Fruit fly (Drosophila melanogaster) whole organism, prepupa: ENCODE results near the gene ninaA.

ENCODE experiments used
- Blimp-1 ChIP-seq: fragments of 200-800 bp; sonication (Bioruptor generic); optimal IDR thresholded peaks from 3 replicates; lab custom pipeline; 2017; ENCODE audit warnings: missing biosample characterization, missing genetic modification characterization, mild to moderate bottlenecking, moderate library complexity, missing genetic modification reagents
- CG10669 ChIP-seq: fragments of 200-800 bp; sonication (Bioruptor generic); optimal IDR thresholded peaks from 3 replicates; lab custom pipeline; 2018; ENCODE audit warnings: missing biosample characterization, mild to moderate bottlenecking, missing genetic modification characterization, moderate library complexity
- CG11762 ChIP-seq: fragments of 200-800 bp; sonication (Bioruptor generic); optimal IDR thresholded peaks from 3 replicates; lab custom pipeline; 2016; ENCODE audit warnings: missing biosample characterization, missing genetic modification characterization; ENCODE audit not compliant: insufficient read depth
- CG11902 ChIP-seq: fragments of 200-800 bp; sonication (Bioruptor generic); optimal IDR thresholded peaks from 3 replicates; lab custom pipeline; 2016; ENCODE audit warnings: missing biosample characterization, missing genetic modification characterization
- CG1621 ChIP-seq: fragments of 200-800 bp; sonication (Bioruptor generic); optimal IDR thresholded peaks from 3 replicates; lab custom pipeline; 2018; ENCODE audit warnings: missing biosample characterization, mild to moderate bottlenecking, missing genetic modification characterization
- CG16779 ChIP-seq: fragments of 200-800 bp; sonication (Bioruptor generic); optimal IDR thresholded peaks from 3 replicates; lab custom pipeline; 2017; ENCODE audit warnings: missing biosample characterization, mild to moderate bottlenecking, missing genetic modification characterization
- CG3032 ChIP-seq: fragments of 200-800 bp; optimal IDR thresholded peaks from 2 replicates; lab custom pipeline; 2019; ENCODE audit warnings: missing biosample characterization, mild to moderate bottlenecking, missing genetic modification characterization, moderate library complexity
- CG31627 ChIP-seq: fragments of 200-800 bp; sonication (Bioruptor generic); optimal IDR thresholded peaks from 3 replicates; lab custom pipeline; 2016; ENCODE audit warnings: missing biosample characterization, missing genetic modification characterization
- CG32006 ChIP-seq: fragments of 200-800 bp; sonication (Bioruptor generic); optimal IDR thresholded peaks from 3 replicates; lab custom pipeline; 2017; ENCODE audit warnings: missing biosample characterization, mild to moderate bottlenecking, missing genetic modification characterization
- CG34406 ChIP-seq: fragments of 200-800 bp; sonication (Bioruptor generic); optimal IDR thresholded peaks from 3 replicates; lab custom pipeline; 2016; ENCODE audit warnings: missing biosample characterization, missing genetic modification characterization
- CG3919 ChIP-seq: fragments of 200-800 bp; sonication (Bioruptor generic); optimal IDR thresholded peaks from 3 replicates; lab custom pipeline; 2016; ENCODE audit warnings: missing biosample characterization, missing genetic modification characterization
- CG4318 ChIP-seq: fragments of 200-800 bp; sonication (Bioruptor generic); optimal IDR thresholded peaks from 3 replicates; lab custom pipeline; 2017; ENCODE audit warnings: missing biosample characterization, mild to moderate bottlenecking, missing genetic modification characterization
- CG6163 ChIP-seq: fragments of 200-800 bp; sonication (Bioruptor generic); IDR thresholded peaks from 3 replicates; pipeline ENCODE4 v1.3.6; 2022; ENCODE audit warnings: missing biosample characterization, missing genetic modification characterization
- CG6276 ChIP-seq: fragments of 200-800 bp; sonication (Bioruptor generic); optimal IDR thresholded peaks from 2 replicates; lab custom pipeline; 2017; ENCODE audit warnings: missing biosample characterization, mild to moderate bottlenecking, missing genetic modification characterization
- CG7368 ChIP-seq: fragments of 200-800 bp; sonication (Bioruptor generic); optimal IDR thresholded peaks from 3 replicates; lab custom pipeline; 2016; ENCODE audit warnings: missing biosample characterization, missing genetic modification characterization
- CG8119 ChIP-seq: fragments of 200-800 bp; sonication (Bioruptor generic); IDR thresholded peaks from 3 replicates; pipeline ENCODE4 v1.3.6; 2022; ENCODE audit warnings: missing biosample characterization, missing genetic modification characterization
- CG8319 ChIP-seq: fragments of 200-800 bp; sonication (Bioruptor generic); optimal IDR thresholded peaks from 3 replicates; lab custom pipeline; 2016; ENCODE audit warnings: missing biosample characterization, missing genetic modification characterization
- CG8632 ChIP-seq: fragments of 200-800 bp; sonication (Bioruptor generic); optimal IDR thresholded peaks from 3 replicates; lab custom pipeline; 2016; ENCODE audit warnings: missing biosample characterization, missing genetic modification characterization
- CG9139 ChIP-seq: fragments of 200-800 bp; sonication (Bioruptor generic); optimal IDR thresholded peaks from 3 replicates; lab custom pipeline; 2017; ENCODE audit warnings: missing biosample characterization, mild to moderate bottlenecking, missing genetic modification characterization
- Eip78C ChIP-seq: fragments of 200-800 bp; sonication (Bioruptor generic); peaks from one replicate; lab custom pipeline; 2016; ENCODE audit warnings: missing biosample characterization, missing genetic modification characterization
- Eip93F ChIP-seq: fragments of 200-800 bp; sonication (Bioruptor generic); optimal IDR thresholded peaks from 2 replicates; lab custom pipeline; 2016; ENCODE audit warnings: missing biosample characterization, mild to moderate bottlenecking, missing genetic modification characterization
- Ets96B ChIP-seq: fragments of 200-800 bp; optimal IDR thresholded peaks from 2 replicates; lab custom pipeline; 2019; ENCODE audit warnings: missing biosample characterization, mild to moderate bottlenecking, missing genetic modification characterization, moderate library complexity
- Gug ChIP-seq: fragments of 200-800 bp; sonication (Bioruptor generic); IDR thresholded peaks from 2 replicates; pipeline ENCODE4 v1.3.6; 2022; ENCODE audit warnings: missing biosample characterization, missing genetic modification characterization
- Hr38 ChIP-seq: sonication (Bioruptor generic); optimal IDR thresholded peaks from 2 replicates; lab custom pipeline; 2016; ENCODE audit warnings: missing biosample characterization, missing genetic modification characterization
- Hr39 ChIP-seq: fragments of 200-800 bp; sonication (Bioruptor generic); optimal IDR thresholded peaks from 2 replicates; lab custom pipeline; 2016; ENCODE audit warnings: missing biosample characterization, missing genetic modification characterization
- Met ChIP-seq: fragments of 200-800 bp; sonication (Bioruptor generic); optimal IDR thresholded peaks from 3 replicates; lab custom pipeline; 2016; ENCODE audit warnings: missing biosample characterization, missing genetic modification characterization
- OdsH ChIP-seq: fragments of 200-800 bp; sonication (Bioruptor generic); optimal IDR thresholded peaks from 3 replicates; lab custom pipeline; 2016; ENCODE audit warnings: missing biosample characterization, missing genetic modification characterization
- Smox ChIP-seq: fragments of 200-800 bp; sonication (Bioruptor generic); optimal IDR thresholded peaks from 3 replicates; lab custom pipeline; 2016; ENCODE audit warnings: missing biosample characterization, missing genetic modification characterization
- Sox102F ChIP-seq: fragments of 200-800 bp; sonication (Bioruptor generic); optimal IDR thresholded peaks from 2 replicates; lab custom pipeline; 2016; ENCODE audit warnings: missing biosample characterization, mild to moderate bottlenecking, missing genetic modification characterization
- Sox14 ChIP-seq: fragments of 200-800 bp; sonication (Bioruptor generic); optimal IDR thresholded peaks from 3 replicates; lab custom pipeline; 2016; ENCODE audit warnings: missing biosample characterization, missing genetic modification characterization
- Sox15 ChIP-seq: fragments of 200-800 bp; sonication (Bioruptor generic); optimal IDR thresholded peaks from 3 replicates; lab custom pipeline; 2016; ENCODE audit warnings: missing biosample characterization, missing genetic modification characterization
- dac ChIP-seq: fragments of 200-800 bp; sonication (Bioruptor generic); optimal IDR thresholded peaks from 2 replicates; lab custom pipeline; 2017; ENCODE audit warnings: missing biosample characterization, mild to moderate bottlenecking, missing genetic modification characterization
- dsx ChIP-seq: fragments of 200-800 bp; optimal IDR thresholded peaks from 3 replicates; lab custom pipeline; 2019; ENCODE audit warnings: missing biosample characterization, mild to moderate bottlenecking, missing genetic modification characterization, moderate library complexity; ENCODE audit not compliant: poor library complexity, severe bottlenecking
- eg ChIP-seq: fragments of 200-800 bp; sonication (Bioruptor generic); IDR thresholded peaks from 3 replicates; pipeline ENCODE4 v1.3.6; 2022; ENCODE audit warnings: missing biosample characterization, missing genetic modification characterization
- esn ChIP-seq: fragments of 200-800 bp; sonication (Bioruptor generic); optimal IDR thresholded peaks from 2 replicates; lab custom pipeline; 2016; ENCODE audit warnings: missing biosample characterization, mild to moderate bottlenecking, missing genetic modification characterization, moderate library complexity
- fd59A ChIP-seq: fragments of 200-800 bp; sonication (Bioruptor generic); optimal IDR thresholded peaks from 2 replicates; lab custom pipeline; 2017; ENCODE audit warnings: missing biosample characterization, mild to moderate bottlenecking, missing genetic modification characterization, missing genetic modification reagents
- fd85E ChIP-seq: fragments of 200-800 bp; sonication (Bioruptor generic); optimal IDR thresholded peaks from 3 replicates; lab custom pipeline; 2016; ENCODE audit warnings: missing biosample characterization, missing genetic modification characterization
- fkh ChIP-seq: fragments of 200-800 bp; sonication (Bioruptor generic); optimal IDR thresholded peaks from 3 replicates; lab custom pipeline; 2017; ENCODE audit warnings: missing biosample characterization, mild to moderate bottlenecking, missing genetic modification characterization, moderate library complexity
- lz ChIP-seq: fragments of 200-800 bp; sonication (Bioruptor generic); optimal IDR thresholded peaks from 3 replicates; lab custom pipeline; 2016; ENCODE audit warnings: missing biosample characterization, missing genetic modification characterization
- net ChIP-seq: fragments of 200-800 bp; sonication (Bioruptor generic); optimal IDR thresholded peaks from 3 replicates; lab custom pipeline; 2016; ENCODE audit warnings: missing biosample characterization, missing genetic modification characterization
- pdm3 ChIP-seq: fragments of 200-800 bp; sonication (Bioruptor generic); optimal IDR thresholded peaks from 3 replicates; lab custom pipeline; 2016; ENCODE audit warnings: missing biosample characterization, missing genetic modification characterization
- salr ChIP-seq, 2 experiments: fragments of 200-800 bp; sonication (Bioruptor generic); optimal IDR thresholded peaks; 3 replicates each; lab custom pipeline; 2016 to 2018; ENCODE audit warnings: missing biosample characterization in 2 of 2, missing genetic modification characterization in 2 of 2, mild to moderate bottlenecking in 1 of 2
- spab ChIP-seq: fragments of 200-800 bp; sonication (Bioruptor generic); optimal IDR thresholded peaks from 2 replicates; lab custom pipeline; 2017; ENCODE audit warnings: missing biosample characterization, mild to moderate bottlenecking, missing genetic modification characterization, missing genetic modification reagents
- ss ChIP-seq, 2 experiments: fragments of 200-800 bp; sonication (Bioruptor generic); optimal IDR thresholded peaks; 2 replicates in 1 of 2; 3 replicates in 1 of 2; lab custom pipeline; 2017 to 2018; ENCODE audit warnings: mild to moderate bottlenecking in 2 of 2, missing biosample characterization in 2 of 2, missing genetic modification characterization in 2 of 2, moderate library complexity in 1 of 2
- svp ChIP-seq: fragments of 200-800 bp; sonication (Bioruptor generic); peaks from one replicate; lab custom pipeline; 2016; ENCODE audit warnings: missing biosample characterization, missing genetic modification characterization
- topi ChIP-seq: fragments of 200-800 bp; sonication (Bioruptor generic); optimal IDR thresholded peaks from 3 replicates; lab custom pipeline; 2016; ENCODE audit warnings: missing biosample characterization, missing genetic modification characterization

Gene ninaA

dm6 chr2L:843301-843700 is 33.8 kb upstream of the ninaA start (continued):
- no peak for TF ChIP-seq CG3032 (tag; lab: Kevin White, UChicago)
- TF ChIP-seq CG10669 (GFP tag; lab: Kevin White, UChicago), result no peak
- no peak for TF ChIP-seq Sox15 (GFP tag; lab: Kevin White, UChicago)
- no peak for TF ChIP-seq CG11902 (GFP tag; lab: Kevin White, UChicago)
- TF ChIP-seq Eip78C (GFP tag; lab: Kevin White, UChicago), result peak; percentile 62
- TF ChIP-seq Eip93F (GFP tag; lab: Kevin White, UChicago), result no peak
- peak; percentile 40 for TF ChIP-seq CG31627 (GFP tag; lab: Kevin White, UChicago)
- TF ChIP-seq CG6276 (GFP tag; lab: Kevin White, UChicago), result peak; percentile 7
- no peak for TF ChIP-seq spab (GFP tag; lab: Kevin White, UChicago)
- no peak for TF ChIP-seq CG34406 (GFP tag; lab: Kevin White, UChicago)
- peak; percentile 53 for TF ChIP-seq Hr39 (GFP tag; lab: Kevin White, UChicago)
- peak; percentile 1 for TF ChIP-seq Blimp-1 (GFP tag; lab: Kevin White, UChicago)
- TF ChIP-seq Sox102F (GFP tag; lab: Kevin White, UChicago), result peak; percentile 4
- TF ChIP-seq salr (GFP tag; optimal IDR thresholded peaks at IDR 0.05; lab: Kevin White, UChicago), result no peak
- 0 out of 3 replicates have a peak, but pooled peaks have one; percentile 11 for TF ChIP-seq eg
- peak; percentile 35 for TF ChIP-seq CG32006 (GFP tag; lab: Kevin White, UChicago)
- TF ChIP-seq CG3919 (GFP tag; lab: Kevin White, UChicago), result no peak
- peak; percentile 30 for TF ChIP-seq pdm3
- no peak for TF ChIP-seq Ets96B
- no peak for TF ChIP-seq CG9139 (GFP tag; lab: Kevin White, UChicago)
- TF ChIP-seq CG8319, result no peak
- TF ChIP-seq Smox (GFP tag; lab: Kevin White, UChicago), result no peak
- no peak for TF ChIP-seq CG8119
- no peak for TF ChIP-seq dsx
- TF ChIP-seq net (GFP tag; lab: Kevin White, UChicago), result no peak
- TF ChIP-seq Gug, result no peak
- peak; percentile 52 for TF ChIP-seq Met
- no peak for TF ChIP-seq fd85E
- TF ChIP-seq CG16779 (tag; lab: Kevin White, UChicago), result no peak
- no peak for TF ChIP-seq CG4318 (GFP tag; lab: Kevin White, UChicago)

- TF ChIP-seq salr (GFP tag; optimal IDR thresholded peaks at IDR 0.05; lab: Kevin White, UChicago) (peak in 1 of 2 experiments; percentile 19), net (GFP tag; lab: Kevin White, UChicago) (peak; percentile 36), Met (no peak), CG11902 (GFP tag; lab: Kevin White, UChicago) (no peak), CG16779 (tag; lab: Kevin White, UChicago) (no peak), Eip78C (GFP tag; lab: Kevin White, UChicago) (peak; percentile 76), CG3919 (GFP tag; lab: Kevin White, UChicago) (peak; percentile 28), Gug (peak; percentile 38), esn (GFP tag; lab: Kevin White, UChicago) (no peak), svp (GFP tag; lab: Kevin White, UChicago) (peak; percentile 41), Sox15 (GFP tag; lab: Kevin White, UChicago) (no peak), Ets96B (peak; percentile 50), CG8319 (no peak), topi (peak; percentile 17), ss (GFP tag; optimal IDR thresholded peaks at IDR 0.05; lab: Kevin White, UChicago) (no peak), Smox (GFP tag; lab: Kevin White, UChicago) (no peak), dsx (no peak), lz (no peak), CG9139 (GFP tag; lab: Kevin White, UChicago) (no peak), fkh (GFP tag; lab: Kevin White, UChicago) (no peak), CG6163 (GFP tag; lab: Robert Waterston, UW) (peak; percentile 80), CG7368 (GFP tag; lab: Kevin White, UChicago) (peak; percentile 18), CG1621 (tag; lab: Kevin White, UChicago) (peak; percentile 45), CG34406 (GFP tag; lab: Kevin White, UChicago) (no peak), CG8632 (GFP tag; lab: Kevin White, UChicago) (no peak), Sox14 (GFP tag; lab: Kevin White, UChicago) (peak; percentile 33), CG11762 (no peak), eg (peak; percentile 74), dac (peak; percentile 11), fd59A (GFP tag; lab: Kevin White, UChicago) (peak; percentile 23), Hr38 (no peak), spab (GFP tag; lab: Kevin White, UChicago) (peak; percentile 34), OdsH (GFP tag; lab: Kevin White, UChicago) (no peak)
Measured at dm6 chr2L:843850-844791, 33.0 kb upstream of the ninaA start.
